Fruit fly (Drosophila melanogaster): ENCODE results near the gene CG32299.

Gene CG32299

DNA sequence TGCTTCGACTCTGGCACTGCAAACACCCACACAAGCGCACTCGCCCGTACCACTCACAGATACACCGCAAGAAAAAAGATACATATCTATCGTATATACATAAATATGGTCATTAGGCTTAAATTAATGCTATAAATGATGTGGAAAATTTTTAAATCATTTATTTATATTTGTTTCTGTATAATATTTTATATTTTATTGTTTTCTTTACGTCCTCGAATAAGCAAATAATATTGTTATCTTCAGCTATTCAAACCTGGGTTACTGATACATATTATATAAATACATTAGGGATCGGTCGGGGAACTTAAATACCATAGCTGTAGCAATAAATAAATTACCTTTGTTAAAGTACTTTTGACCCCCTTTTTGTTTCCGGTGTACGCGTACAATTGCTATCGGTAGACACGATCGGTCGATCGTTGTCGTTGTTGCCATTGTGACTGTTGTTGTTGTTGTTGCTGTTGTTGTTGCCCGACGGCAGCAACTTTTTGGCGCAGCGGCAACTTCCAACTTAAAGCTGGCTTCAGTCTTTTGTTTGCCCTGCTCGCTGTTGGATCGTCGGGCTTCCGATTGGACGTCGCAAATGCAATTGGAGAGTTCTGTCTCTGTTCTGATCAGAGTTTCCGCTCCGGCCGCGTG is 26.7 kb upstream of the CG32299 start:
- peak; percentile 77 for TF ChIP-seq noc (tag; optimal IDR thresholded peaks at IDR 0.05)

DNA sequence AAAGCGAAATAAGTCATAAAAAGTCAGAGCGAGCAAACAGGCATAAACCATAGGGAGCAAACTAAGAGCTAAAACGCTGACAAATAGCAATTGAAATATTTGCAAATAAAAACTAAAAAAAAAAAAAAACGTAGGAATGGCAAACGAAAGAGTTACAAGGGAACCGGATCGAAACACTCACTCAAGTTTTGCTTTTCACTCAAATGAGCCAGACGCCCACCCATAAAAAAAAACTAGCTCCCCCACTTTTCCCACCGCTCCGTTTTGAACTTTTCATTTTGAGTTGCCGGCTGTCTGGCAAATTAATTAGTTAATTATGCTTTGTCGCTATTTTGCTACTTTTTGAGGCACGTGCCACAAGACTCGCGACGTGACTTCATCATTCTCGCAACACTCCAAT is 24.1 kb upstream of the CG32299 start:
- no peak for TF ChIP-seq noc (tag; optimal IDR thresholded peaks at IDR 0.05)

DNA sequence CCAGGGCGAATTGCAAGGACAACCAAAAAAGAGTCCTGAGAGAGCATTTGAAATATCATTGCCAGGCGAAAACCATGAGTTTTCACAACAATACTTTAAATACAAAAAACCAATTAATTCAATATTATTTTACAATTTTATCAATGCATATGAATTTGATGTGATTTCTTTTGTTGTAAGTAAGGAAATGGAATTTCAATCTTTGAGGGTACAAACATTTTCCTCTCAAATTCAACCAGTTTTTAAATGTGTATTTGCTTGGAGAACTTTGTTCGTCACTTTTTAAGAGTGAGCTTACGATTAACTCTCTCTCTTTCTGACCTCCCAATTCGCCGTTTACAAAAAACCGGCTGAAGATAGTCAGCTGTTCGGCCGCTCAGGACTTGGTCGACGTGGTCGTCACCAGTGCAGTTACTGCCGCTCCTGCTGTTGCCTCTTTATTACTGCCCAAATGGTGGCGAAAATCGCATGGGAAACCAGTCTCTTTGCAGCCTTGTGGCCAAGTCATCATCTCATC is 20.8 kb upstream of the CG32299 start:
- peak; percentile 11 for TF ChIP-seq noc (tag; optimal IDR thresholded peaks at IDR 0.05)

DNA sequence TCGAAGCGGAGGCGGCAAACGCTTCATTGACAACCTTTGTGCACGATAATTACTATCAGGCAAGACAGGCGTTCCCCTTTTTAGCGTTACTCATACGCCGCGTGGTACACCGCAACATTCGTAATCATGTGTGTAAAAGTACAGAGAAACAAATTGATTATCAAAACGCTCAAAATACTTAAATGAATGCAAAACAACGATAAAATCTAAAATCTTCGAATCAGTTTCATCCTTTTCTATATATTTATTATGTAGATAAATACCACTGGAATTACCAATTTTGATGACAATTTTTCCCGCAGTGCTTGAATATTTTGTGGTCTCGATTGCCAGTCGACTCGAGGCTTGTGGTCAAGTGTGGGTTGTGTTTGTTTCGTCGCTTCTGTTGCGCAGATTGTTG is 20.1 kb upstream of the CG32299 start:
- no peak for TF ChIP-seq noc (tag; optimal IDR thresholded peaks at IDR 0.05)

dm6 chr3L:2409289-2409688 is 18.5 kb upstream of the CG32299 start:
- TF ChIP-seq noc (tag; optimal IDR thresholded peaks at IDR 0.05): no peak

- no peak for TF ChIP-seq noc (tag; optimal IDR thresholded peaks at IDR 0.05)
These were observed 17.2 kb upstream of the CG32299 start for dm6 chr3L:2407945-2408344.

dm6 chr3L:2407271-2407670 is 16.5 kb upstream of the CG32299 start:
- no peak for TF ChIP-seq noc (tag; optimal IDR thresholded peaks at IDR 0.05)

DNA sequence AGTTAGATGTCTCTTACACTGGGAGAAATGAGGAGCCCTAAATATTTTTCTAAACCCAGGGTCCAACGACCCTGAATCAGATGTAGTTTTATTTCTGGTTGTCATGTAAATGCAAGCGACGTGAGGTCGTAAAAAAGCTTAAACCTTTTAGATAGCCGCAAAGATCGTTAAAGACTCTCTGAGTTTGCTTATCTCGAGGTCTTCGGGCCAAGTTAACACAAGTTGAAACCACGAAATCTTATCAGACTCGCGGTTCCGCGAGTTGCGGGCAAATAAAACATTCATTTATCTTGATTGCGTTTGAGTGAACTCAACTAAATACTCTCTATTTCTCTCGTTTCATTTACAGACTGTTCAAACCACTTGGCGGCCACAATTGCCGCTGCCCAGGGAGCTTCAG is 11.4 kb upstream of the CG32299 start:
- no peak for TF ChIP-seq noc (tag; optimal IDR thresholded peaks at IDR 0.05)

DNA sequence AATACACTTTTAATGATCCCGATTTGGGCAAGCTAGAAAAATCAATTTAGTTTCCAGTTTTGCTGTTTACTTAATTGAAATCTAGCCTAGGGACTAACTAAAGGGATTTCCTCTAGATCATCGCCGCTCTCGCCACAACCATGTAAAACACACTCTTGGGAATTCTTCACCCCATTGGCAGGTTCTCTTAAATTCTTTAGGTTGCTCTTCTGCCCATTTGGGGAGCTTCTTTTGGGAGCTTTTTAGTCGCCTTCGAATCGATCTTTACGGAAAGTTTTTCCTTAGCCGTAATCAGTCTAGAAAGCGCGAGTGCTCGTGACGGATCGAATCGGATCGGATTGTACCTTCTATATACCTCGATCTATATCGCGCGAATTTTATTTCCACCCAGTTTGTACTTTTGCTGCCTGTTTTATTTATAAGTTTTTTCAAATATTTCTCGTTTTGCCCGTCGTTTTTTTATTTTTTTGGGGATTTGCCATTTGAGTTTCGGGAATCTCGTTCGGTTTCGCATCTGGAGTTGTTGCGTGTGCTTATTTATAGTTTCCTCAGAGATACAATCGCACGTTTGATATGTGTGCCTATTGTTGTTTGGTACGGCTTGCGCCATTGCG is 9.5 kb upstream of the CG32299 start:
- TF ChIP-seq noc (tag; optimal IDR thresholded peaks at IDR 0.05): peak; percentile 46

DNA sequence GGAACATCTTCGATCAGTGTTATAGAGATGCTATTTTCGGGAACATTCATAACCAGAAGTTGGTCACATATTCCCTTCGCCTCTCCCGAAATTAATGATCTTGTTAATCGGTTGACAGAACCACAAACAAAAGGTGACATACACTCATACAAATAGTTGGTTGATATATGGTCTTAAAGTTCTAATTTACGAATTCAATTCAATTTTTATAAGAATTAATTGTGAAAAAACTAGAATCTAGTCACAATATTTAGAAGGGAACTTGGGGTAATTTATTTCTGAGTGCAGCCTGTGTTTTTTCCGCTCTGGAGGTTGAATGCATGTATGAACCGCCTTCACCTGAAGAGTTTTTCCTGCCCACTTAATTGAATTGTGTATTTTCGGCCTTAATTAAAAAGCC is 9.0 kb upstream of the CG32299 start:
- TF ChIP-seq noc (tag; optimal IDR thresholded peaks at IDR 0.05): no peak

DNA sequence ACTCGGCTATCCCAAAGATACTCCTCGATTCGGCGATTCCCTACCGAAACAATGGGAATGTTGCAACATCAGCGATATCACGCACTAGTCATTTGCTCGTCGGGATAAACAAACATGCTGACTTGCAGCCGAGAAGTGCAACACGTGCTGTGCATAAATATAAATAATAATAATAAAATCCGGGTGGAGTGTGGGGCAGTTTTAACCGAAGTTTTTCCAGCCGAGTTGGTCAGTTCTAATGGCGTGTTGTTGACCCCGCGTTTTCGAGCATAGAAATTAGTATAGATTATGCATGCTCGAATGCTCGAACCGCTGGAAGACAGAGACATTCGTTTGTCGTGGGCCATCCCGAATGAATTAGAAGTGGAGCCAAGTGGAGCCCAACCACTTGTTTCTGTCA is 7.8 kb upstream of the CG32299 start:
- TF ChIP-seq noc (tag; optimal IDR thresholded peaks at IDR 0.05): no peak

DNA sequence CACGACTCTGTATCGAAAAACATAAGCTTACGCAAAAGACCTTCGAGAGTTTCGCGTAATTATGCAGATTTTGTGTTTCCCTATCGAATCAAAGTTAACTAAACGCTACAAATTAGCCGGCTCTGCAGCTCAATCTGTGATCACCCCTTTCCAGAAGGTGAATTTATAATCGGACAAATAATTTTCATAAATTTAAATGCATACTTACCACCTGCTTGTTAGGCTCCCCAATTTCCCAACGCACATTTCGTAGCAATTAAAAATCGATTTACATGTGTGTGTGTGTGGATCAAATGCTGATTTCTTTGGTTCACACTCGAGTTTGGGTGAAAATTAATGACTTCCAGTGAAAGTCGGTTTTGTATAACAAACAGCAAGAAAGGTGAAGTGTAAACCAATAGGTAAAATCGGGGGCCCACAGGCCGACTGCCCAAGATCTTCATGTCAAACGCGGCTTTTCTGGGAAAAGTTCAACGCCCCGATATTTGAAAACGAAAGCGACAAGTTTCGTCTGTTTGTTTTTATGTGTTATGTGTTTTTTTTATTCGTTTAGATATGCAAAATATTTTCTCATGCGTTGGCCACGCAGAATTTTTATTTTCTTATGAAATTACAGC is 6.9 kb upstream of the CG32299 start:
- TF ChIP-seq noc (tag; optimal IDR thresholded peaks at IDR 0.05): no peak

- TF ChIP-seq noc (tag; optimal IDR thresholded peaks at IDR 0.05): no peak
These were observed 2.1 kb upstream of the CG32299 start for dm6 chr3L:2392745-2393435.

DNA sequence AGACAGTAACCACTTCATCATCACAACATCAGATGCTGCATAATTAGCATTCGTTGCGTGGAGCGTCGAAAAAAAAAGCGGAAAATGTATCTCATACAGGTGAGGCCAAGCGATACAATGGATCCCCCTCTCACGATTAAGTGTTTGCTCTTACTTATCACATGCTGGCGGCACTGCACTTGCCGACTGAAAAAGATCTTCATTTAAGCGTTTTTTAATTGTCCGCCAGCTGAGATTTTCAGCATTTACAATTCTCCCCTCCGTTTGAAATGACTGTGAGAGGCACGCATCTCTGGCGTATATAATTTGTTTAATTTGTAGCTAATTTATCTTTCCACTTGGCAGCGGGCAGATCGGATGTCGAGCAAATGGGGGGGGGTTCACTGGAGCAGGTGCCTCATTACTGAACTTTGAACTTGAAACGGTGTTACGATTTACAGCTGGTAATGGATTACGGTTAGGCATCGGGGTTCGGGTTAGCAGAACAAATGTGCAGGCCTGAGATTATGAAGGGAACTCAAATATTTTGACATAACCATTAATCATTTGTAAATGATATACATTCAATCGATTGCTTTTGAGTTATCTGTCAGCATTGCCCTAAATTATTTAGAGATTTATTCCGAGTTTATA is 2.0 kb downstream of the CG32299 start, which contains the start of gene Mzt1:
Mzt1 (plus strand) TSS at position 583 of the 633 bp plus-strand sequence.
- no peak for TF ChIP-seq noc (tag; optimal IDR thresholded peaks at IDR 0.05)

DNA sequence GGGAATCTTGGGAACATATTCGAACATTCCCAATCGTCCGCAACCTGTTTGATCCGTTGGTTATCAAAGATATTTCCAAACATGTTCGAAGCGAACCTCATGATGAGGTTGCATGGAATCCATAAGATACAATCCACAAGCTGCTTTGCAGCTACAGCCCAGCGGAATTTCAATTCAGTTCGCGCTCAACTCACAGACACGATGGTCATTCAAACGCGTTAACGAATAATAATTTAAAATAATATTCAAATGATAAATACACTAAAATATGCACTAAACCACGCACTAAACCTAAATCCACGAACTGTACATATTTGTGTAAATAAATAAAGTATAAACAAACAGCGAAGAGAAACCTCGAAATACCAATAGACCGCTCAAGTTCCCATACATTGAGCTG is 3.0 kb downstream of the CG32299 start:
- TF ChIP-seq noc (tag; optimal IDR thresholded peaks at IDR 0.05): no peak

DNA sequence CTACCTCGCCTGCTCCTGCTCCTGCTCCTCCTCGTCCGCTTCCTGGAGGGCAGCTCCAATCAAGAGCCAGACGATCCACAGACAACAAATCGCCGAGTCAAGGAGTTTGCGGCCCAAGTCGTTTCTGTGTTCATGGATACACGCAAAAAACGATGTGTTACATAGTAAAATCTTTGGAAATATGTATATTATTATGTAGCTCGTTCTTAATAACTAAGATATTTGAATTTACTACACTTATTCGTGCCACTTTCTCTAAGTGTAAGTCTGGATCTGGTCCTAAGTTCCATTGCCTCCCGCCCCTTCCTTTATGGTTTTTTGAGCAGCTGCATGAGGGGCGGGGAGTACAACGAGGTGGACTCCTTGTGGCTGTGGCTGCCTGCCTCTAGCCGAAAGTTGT is 4.4 kb downstream of the CG32299 start:
- TF ChIP-seq noc (tag; optimal IDR thresholded peaks at IDR 0.05): no peak

Data from whole organism, larva.